Worm (Caenorhabditis elegans): Measurements from ENCODE around the gene nhr-178.

- TF ChIP-seq dao-5 (tag; optimal IDR thresholded peaks at IDR 0.05): no peak
- TF ChIP-seq him-1 (tag; optimal IDR thresholded peaks at IDR 0.05): no peak
These were observed 3.8 kb upstream of the nhr-178 start for ce11 chrV:1611570-1611969.

Measured in whole organism, L4/young adult.